Fruit fly (Drosophila melanogaster): ENCODE data around the gene Twdlalpha.

- no peak for TF ChIP-seq CG8478 (optimal IDR thresholded peaks at IDR 0.05)
- no peak for TF ChIP-seq CTCF (optimal IDR thresholded peaks at IDR 0.05)
Measured at dm6 chrX:16697882-16698571, 44.6 kb upstream of the Twdlalpha start.

Measured in S2 (cell line).